Worm (Caenorhabditis elegans) whole organism, young adult: Measurements from ENCODE around the gene R160.14.

Source experiments
- C17E4.6 ChIP-seq: fragments of 200-800 bp; sonication (Bioruptor generic); IDR thresholded peaks from 2 replicates; pipeline ENCODE4 v1.3.6; 2022; ENCODE audit warnings: missing genetic modification reagents, missing genetic modification characterization, missing compliant biosample characterization
- cebp-2 ChIP-seq: fragments of 200-800 bp; sonication (Bioruptor generic); IDR thresholded peaks from 2 replicates; pipeline ENCODE4 v1.3.6; 2022; ENCODE audit warnings: missing genetic modification characterization, missing compliant biosample characterization
- egl-18 ChIP-seq: fragments of 200-800 bp; sonication (Bioruptor generic); IDR thresholded peaks from 2 replicates; pipeline ENCODE4 v1.3.6; 2022; ENCODE audit warnings: missing genetic modification reagents, missing genetic modification characterization, missing compliant biosample characterization
- egrh-3 ChIP-seq: fragments of 200-800 bp; sonication (Bioruptor generic); IDR thresholded peaks from 2 replicates; pipeline ENCODE4 v1.3.6; 2022; ENCODE audit warnings: missing genetic modification reagents, missing genetic modification characterization, missing compliant biosample characterization
- hrde-1 ChIP-seq: sonication (generic microtip); optimal IDR thresholded peaks from 2 replicates; lab custom pipeline; 2016; ENCODE audit warnings: missing genetic modification characterization, mild to moderate bottlenecking, missing compliant biosample characterization, moderate library complexity, missing genotype, missing genetic modification reagents, borderline replicate concordance
- mxl-1 ChIP-seq: sonication (generic microtip); optimal IDR thresholded peaks from 2 replicates; lab custom pipeline; 2016; ENCODE audit warnings: missing genetic modification characterization, missing compliant biosample characterization
- snpc-4 ChIP-seq, 5 experiments: fragments of 150-350 bp in 1 of 5; sonication (generic microtip) in 4 of 5; optimal IDR thresholded peaks; 2 replicates each; lab custom pipeline; 2014 to 2018; ENCODE audit warnings: missing genetic modification characterization in 5 of 5, missing biosample characterization in 3 of 5, antibody characterized with exemption in 2 of 5, mild to moderate bottlenecking in 2 of 5, missing compliant biosample characterization in 2 of 5, missing genotype in 2 of 5, moderate library complexity in 2 of 5, missing genetic modification reagents in 1 of 5
- somi-1 ChIP-seq: fragments of 200-800 bp; sonication (Bioruptor generic); optimal IDR thresholded peaks from 2 replicates; lab custom pipeline; 2018; ENCODE audit warnings: mild to moderate bottlenecking, missing genetic modification characterization, missing compliant biosample characterization
- unc-130 ChIP-seq: sonication (generic microtip); optimal IDR thresholded peaks from 2 replicates; lab custom pipeline; 2016; ENCODE audit warnings: missing genetic modification reagents, missing genetic modification characterization, missing compliant biosample characterization
- unc-62 ChIP-seq: fragments of 150-350 bp; optimal IDR thresholded peaks from 2 replicates; lab custom pipeline; 2014; ENCODE audit warnings: missing biosample characterization, missing genetic modification reagents, missing genetic modification characterization

ce11 chrX:4322847-4323455 is 48.9 kb downstream of the R160.14 start:
- TF ChIP-seq mxl-1 (tag; lab: Kevin White, UChicago), result no peak
- no peak for TF ChIP-seq unc-130 (GFP tag; lab: Kevin White, UChicago)
- TF ChIP-seq somi-1, result no peak
- no peak for TF ChIP-seq cebp-2
- no peak for TF ChIP-seq snpc-4 (GFP tag; optimal IDR thresholded peaks at IDR 0.05; lab: Kevin White, UChicago)
- TF ChIP-seq snpc-4 (tag; optimal IDR thresholded peaks at IDR 0.05; lab: Kevin White, UChicago), result no peak
- no peak for TF ChIP-seq unc-62 (GFP tag; lab: Kevin White, UChicago)
- TF ChIP-seq egl-18 (GFP tag; lab: Robert Waterston, UW), result no peak
- TF ChIP-seq egrh-3, result no peak
- TF ChIP-seq C17E4.6 (GFP tag; lab: Robert Waterston, UW), result no peak
- no peak for TF ChIP-seq hrde-1 (tag; lab: Kevin White, UChicago)
